Fruit fly (Drosophila melanogaster) whole organism, adult: ENCODE measurements around the gene CG7650.

ENCODE experiments used
- CG14711 ChIP-seq: fragments of 200-800 bp; sonication (Bioruptor generic); optimal IDR thresholded peaks from 2 replicates; lab custom pipeline; 2018; ENCODE audit warnings: missing biosample characterization, mild to moderate bottlenecking, missing genetic modification characterization, moderate library complexity
- CG5204 ChIP-seq: fragments of 200-800 bp; sonication (Bioruptor generic); optimal IDR thresholded peaks from 2 replicates; lab custom pipeline; 2016; ENCODE audit warnings: missing biosample characterization, missing genetic modification characterization
- Clk ChIP-seq: fragments of 200-800 bp; sonication (Bioruptor generic); optimal IDR thresholded peaks from 2 replicates; lab custom pipeline; 2017; ENCODE audit warnings: missing biosample characterization, missing genetic modification characterization
- bab1 ChIP-seq: fragments of 200-800 bp; sonication (Bioruptor generic); optimal IDR thresholded peaks from 3 replicates; lab custom pipeline; 2019; ENCODE audit warnings: missing biosample characterization, mild to moderate bottlenecking, missing genetic modification characterization, moderate library complexity

dm6 chr3L:15566484-15566955 lies 43.7 kb downstream of the CG7650 start:
- no peak for TF ChIP-seq Clk (GFP tag; lab: Kevin White, UChicago)
- peak; percentile 51 for TF ChIP-seq CG14711 (tag; lab: Kevin White, UChicago)
- no peak for TF ChIP-seq bab1 (GFP tag; lab: Kevin White, UChicago)
- TF ChIP-seq CG5204 (GFP tag; lab: Kevin White, UChicago): no peak
